Worm (Caenorhabditis elegans): ENCODE data around the gene myrf-2.

DNA sequence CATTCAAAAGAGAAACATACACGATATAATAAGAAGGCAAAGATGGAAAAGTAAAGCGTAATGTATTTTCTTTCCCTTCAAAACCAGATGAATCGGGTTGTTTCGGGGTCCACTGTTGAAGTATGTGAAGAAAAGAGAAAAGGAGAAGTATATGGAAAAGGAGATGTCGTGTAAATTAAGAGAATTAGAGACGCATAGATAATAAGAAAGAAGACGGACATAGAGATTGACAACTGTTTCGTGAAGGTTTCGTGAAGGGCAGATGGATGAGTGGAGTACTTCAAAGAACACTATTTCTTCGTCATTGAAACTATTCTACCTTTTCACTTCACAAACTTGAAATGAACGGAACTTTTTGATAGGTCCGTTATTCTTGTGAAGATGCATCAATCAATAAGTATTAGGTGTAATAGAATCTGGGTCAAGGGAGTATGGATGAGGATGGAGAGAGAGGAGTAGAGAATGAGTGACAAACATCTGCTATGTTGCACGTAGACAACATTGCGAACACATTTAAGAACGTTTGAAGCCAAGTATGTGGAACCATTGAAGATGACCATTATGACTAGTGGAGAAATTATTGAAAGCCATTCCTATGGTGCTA, 44.1 kb upstream of the myrf-2 start:
- no peak for TF ChIP-seq snpc-4 (GFP tag; optimal IDR thresholded peaks at IDR 0.05)
- no peak for TF ChIP-seq snpc-4 (tag; optimal IDR thresholded peaks at IDR 0.05)
- no peak for TF ChIP-seq tbx-9 (tag; optimal IDR thresholded peaks at IDR 0.05; ENCODE audit: borderline replicate concordance)
- TF ChIP-seq F37B4.10 (GFP tag; IDR thresholded peaks at IDR 0.05), result no peak
- TF ChIP-seq unc-62 (GFP tag; optimal IDR thresholded peaks at IDR 0.05), result no peak
- TF ChIP-seq snpc-1.3 (tag; optimal IDR thresholded peaks at IDR 0.05; ENCODE audit: insufficient read depth), result no peak
- TF ChIP-seq hlh-12 (tag; optimal IDR thresholded peaks at IDR 0.05), result no peak
- TF ChIP-seq fkh-3 (tag; optimal IDR thresholded peaks at IDR 0.05), result no peak
- TF ChIP-seq F52B5.7 (tag; optimal IDR thresholded peaks at IDR 0.05), result no peak
- no peak for TF ChIP-seq F49E8.2 (tag; optimal IDR thresholded peaks at IDR 0.05; ENCODE audit: insufficient read depth)
- no peak for TF ChIP-seq ets-4 (GFP tag; optimal IDR thresholded peaks at IDR 0.05)
- no peak for TF ChIP-seq ama-1 (optimal IDR thresholded peaks at IDR 0.05)
- TF ChIP-seq ama-1 (GFP tag; optimal IDR thresholded peaks at IDR 0.05), result no peak

All from whole organism, young adult.